Worm (Caenorhabditis elegans) whole organism, L3 larva: ENCODE measurements around the gene T08G5.2.

Source experiments
- nhr-25 ChIP-seq: sonication (generic microtip); optimal IDR thresholded peaks from 2 replicates; lab custom pipeline; 2017; ENCODE audit warnings: missing biosample characterization, missing genetic modification characterization
- skn-1 ChIP-seq: fragments of 150-350 bp; optimal IDR thresholded peaks from 2 replicates; lab custom pipeline; 2014; ENCODE audit warnings: missing biosample characterization, missing genetic modification characterization

ce11 chrV:14006819-14007218 lies 19.3 kb downstream of the T08G5.2 start:
- no peak for TF ChIP-seq nhr-25 (tag; lab: Kevin White, UChicago)
- no peak for TF ChIP-seq skn-1
